Worm (Caenorhabditis elegans): ENCODE measurements around the gene K09A11.1.

- TF ChIP-seq F37D6.2 (tag; optimal IDR thresholded peaks at IDR 0.05) = no peak
- no peak for TF ChIP-seq ztf-7 (tag; optimal IDR thresholded peaks at IDR 0.05)
- no peak for TF ChIP-seq nhr-237 (tag; optimal IDR thresholded peaks at IDR 0.05)
- no peak for TF ChIP-seq dpl-1 (GFP tag; optimal IDR thresholded peaks at IDR 0.05)
- TF ChIP-seq mep-1 (tag; optimal IDR thresholded peaks at IDR 0.05) = no peak
- TF ChIP-seq nhr-102 (tag; optimal IDR thresholded peaks at IDR 0.05) = no peak
- TF ChIP-seq snpc-4 (tag; optimal IDR thresholded peaks at IDR 0.05) = no peak
- TF ChIP-seq unc-62 (GFP tag; optimal IDR thresholded peaks at IDR 0.05 in 1 of 2) = no peak
- TF ChIP-seq unc-62 (tag; optimal IDR thresholded peaks at IDR 0.05) = no peak
These were observed 24.1 kb upstream of the K09A11.1 start, which contains the start of gene K08H2.4 for ce11 chrX:13238197-13238596.
